Fruit fly (Drosophila melanogaster) whole organism, wandering third instar larva: ENCODE data around the gene CG12984.

ENCODE experiments used
- CG32264 ChIP-seq: fragments of 200-800 bp; sonication (Bioruptor generic); optimal IDR thresholded peaks from 2 replicates; lab custom pipeline; 2016; ENCODE audit warnings: missing biosample characterization, missing genetic modification characterization
- Myc ChIP-seq: fragments of >200 bp; optimal IDR thresholded peaks from 2 replicates; lab custom pipeline; 2017
- N ChIP-seq: fragments of >200 bp; optimal IDR thresholded peaks from 2 replicates; lab custom pipeline; 2018; ENCODE audit warnings: missing biosample characterization, missing external identifiers, missing genetic modification characterization
- OdsH ChIP-seq: fragments of 200-800 bp; sonication (Bioruptor generic); optimal IDR thresholded peaks from 2 replicates; lab custom pipeline; 2016; ENCODE audit warnings: missing biosample characterization, mild to moderate bottlenecking, missing genetic modification characterization
- Sp1 ChIP-seq: fragments of 200-800 bp; sonication (Bioruptor generic); optimal IDR thresholded peaks from 3 replicates; lab custom pipeline; 2019; ENCODE audit warnings: missing biosample characterization, mild to moderate bottlenecking, missing genetic modification characterization, moderate library complexity
- br ChIP-seq: fragments of 200-800 bp; sonication (Bioruptor generic); optimal IDR thresholded peaks from 2 replicates; lab custom pipeline; 2016; ENCODE audit warnings: missing biosample characterization, missing genetic modification characterization
- dmrt93B ChIP-seq: fragments of 200-800 bp; sonication (Bioruptor generic); optimal IDR thresholded peaks from 2 replicates; lab custom pipeline; 2018; ENCODE audit warnings: missing biosample characterization, mild to moderate bottlenecking, missing genetic modification characterization
- fru ChIP-seq: fragments of 200-800 bp; sonication (Bioruptor generic); optimal IDR thresholded peaks from 3 replicates; lab custom pipeline; 2016; ENCODE audit warnings: missing biosample characterization, mild to moderate bottlenecking, missing genetic modification characterization
- h ChIP-seq: fragments of 200-800 bp; sonication (Bioruptor generic); optimal IDR thresholded peaks from 3 replicates; lab custom pipeline; 2016; ENCODE audit warnings: missing biosample characterization, mild to moderate bottlenecking, missing genetic modification characterization
- psq ChIP-seq: fragments of 200-800 bp; sonication (Bioruptor generic); optimal IDR thresholded peaks from 3 replicates; lab custom pipeline; 2017; ENCODE audit warnings: missing biosample characterization, mild to moderate bottlenecking, missing genetic modification characterization, moderate library complexity
- sage ChIP-seq: fragments of 200-800 bp; sonication (Bioruptor generic); optimal IDR thresholded peaks from 2 replicates; lab custom pipeline; 2016; ENCODE audit warnings: missing biosample characterization, mild to moderate bottlenecking, missing genetic modification characterization
- sv ChIP-seq: fragments of 200-800 bp; sonication (Bioruptor generic); optimal IDR thresholded peaks from 3 replicates; lab custom pipeline; 2016; ENCODE audit warnings: missing biosample characterization, missing genetic modification characterization
- tai ChIP-seq: sonication (Bioruptor generic); optimal IDR thresholded peaks from 2 replicates; lab custom pipeline; 2016; ENCODE audit warnings: missing biosample characterization, missing genetic modification characterization
- usp ChIP-seq: fragments of >200 bp; optimal IDR thresholded peaks from 2 replicates; lab custom pipeline; 2017; ENCODE audit warnings: missing biosample characterization, missing genetic modification characterization

dm6 chr3L:20999639-21000038 lies 8.2 kb downstream of the CG12984 start:
- TF ChIP-seq tai (GFP tag; lab: Kevin White, UChicago): no peak
- no peak for TF ChIP-seq h (GFP tag; lab: Kevin White, UChicago)
- TF ChIP-seq Myc (lab: Kevin White, UChicago): no peak
- no peak for TF ChIP-seq N (GFP tag; lab: Kevin White, UChicago)
- no peak for TF ChIP-seq dmrt93B
- no peak for TF ChIP-seq psq
- no peak for TF ChIP-seq sage
- no peak for TF ChIP-seq br (GFP tag; lab: Kevin White, UChicago)
- no peak for TF ChIP-seq usp (GFP tag; lab: Kevin White, UChicago)
- no peak for TF ChIP-seq fru (GFP tag; lab: Kevin White, UChicago)
- no peak for TF ChIP-seq CG32264 (GFP tag; lab: Kevin White, UChicago)
- TF ChIP-seq sv (GFP tag; lab: Kevin White, UChicago): no peak
- TF ChIP-seq OdsH (GFP tag; lab: Kevin White, UChicago): no peak
- no peak for TF ChIP-seq Sp1 (GFP tag; lab: Kevin White, UChicago)
